Worm (Caenorhabditis elegans) whole organism, midembryonic: ENCODE measurements around the gene T23D5.8.

Experiments used
- T22C8.4 ChIP-seq: fragments of 200-800 bp; sonication (Bioruptor generic); IDR thresholded peaks from 2 replicates; pipeline ENCODE4 v1.3.6; 2022; ENCODE audit warnings: missing genetic modification characterization, missing compliant biosample characterization
- cog-1 ChIP-seq: sonication (generic microtip); optimal IDR thresholded peaks from 2 replicates; lab custom pipeline; 2016; ENCODE audit warnings: missing genetic modification characterization, missing compliant biosample characterization
- flt-1 ChIP-seq: fragments of 200-800 bp; sonication (Bioruptor generic); IDR thresholded peaks from 2 replicates; pipeline ENCODE4 v1.3.6; 2022; ENCODE audit warnings: missing genetic modification characterization, missing compliant biosample characterization
- klf-2 ChIP-seq: fragments of 200-800 bp; sonication (Bioruptor generic); conservative IDR thresholded peaks from 2 replicates; pipeline ENCODE4 v1.3.6; 2022; ENCODE audit warnings: missing genetic modification reagents, missing genetic modification characterization, missing compliant biosample characterization
- ref-1 ChIP-seq: fragments of 200-800 bp; sonication (Bioruptor generic); conservative IDR thresholded peaks from 2 replicates; pipeline ENCODE4 v1.3.6; 2022; ENCODE audit warnings: missing genetic modification reagents, missing genetic modification characterization, missing compliant biosample characterization
- tab-1 ChIP-seq: fragments of 200-800 bp; sonication (Bioruptor generic); IDR thresholded peaks from 2 replicates; pipeline ENCODE4 v1.3.6; 2022; ENCODE audit warnings: missing genetic modification characterization, missing compliant biosample characterization
- ztf-23 ChIP-seq: fragments of 200-800 bp; sonication (Bioruptor generic); IDR thresholded peaks from 2 replicates; pipeline ENCODE4 v1.3.6; 2022; ENCODE audit warnings: missing genetic modification reagents, missing genetic modification characterization, missing compliant biosample characterization
- ztf-29 ChIP-seq: fragments of 200-800 bp; sonication (Bioruptor generic); IDR thresholded peaks from 2 replicates; pipeline ENCODE4 v1.3.6; 2022; ENCODE audit warnings: missing genetic modification reagents, missing genetic modification characterization, missing compliant biosample characterization

DNA sequence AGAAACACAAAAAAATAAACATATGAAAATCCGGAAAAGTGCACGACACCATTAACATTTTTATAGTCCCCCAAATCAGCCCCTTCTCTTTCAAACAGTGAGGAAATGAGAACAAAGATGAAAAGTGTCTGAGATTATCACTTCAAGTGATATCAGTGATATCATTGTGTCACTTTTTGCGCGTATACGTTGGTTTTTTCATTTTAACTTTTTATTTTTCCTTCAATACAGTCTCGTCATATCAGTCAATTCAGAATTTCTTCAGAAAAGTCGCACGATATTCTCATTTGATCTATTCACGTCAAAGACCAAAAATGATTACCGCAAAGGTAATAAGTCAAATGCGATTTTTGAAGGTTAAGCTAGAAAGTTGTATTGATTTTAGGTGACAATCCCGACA lies 43.5 kb downstream of the T23D5.8 start, which contains the start of gene twk-34:
- TF ChIP-seq ztf-29 (GFP tag; lab: Robert Waterston, UW) (no peak), flt-1 (GFP tag; lab: Robert Waterston, UW) (no peak), tab-1 (no peak), ztf-23 (no peak), ref-1 (GFP tag; lab: Robert Waterston, UW) (no peak), cog-1 (tag; lab: Kevin White, UChicago) (no peak), T22C8.4 (GFP tag; lab: Robert Waterston, UW) (no peak), klf-2 (no peak)
